Worm (Caenorhabditis elegans): ENCODE results near the gene str-46.

The str-46 gene

ce11 chrV:2857842-2858241, 41.9 kb downstream of the str-46 start, which contains the start of gene srj-55:
TSS of gene srj-55 (minus strand) at chrV:2857942.
- TF ChIP-seq egl-27 (tag; optimal IDR thresholded peaks at IDR 0.05) (no peak), R02D3.7 (tag; optimal IDR thresholded peaks at IDR 0.05) (no peak), nhr-12 (tag; optimal IDR thresholded peaks at IDR 0.05) (no peak), unc-62 (GFP tag; optimal IDR thresholded peaks at IDR 0.05) (no peak), fos-1 (tag; optimal IDR thresholded peaks at IDR 0.05) (no peak), sma-3 (GFP tag; optimal IDR thresholded peaks at IDR 0.05) (no peak), ceh-82 (tag; optimal IDR thresholded peaks at IDR 0.05) (no peak), lin-13 (GFP tag; optimal IDR thresholded peaks at IDR 0.05) (no peak), elt-1 (tag; optimal IDR thresholded peaks at IDR 0.05) (no peak), Y55F3AM.14 (GFP tag; optimal IDR thresholded peaks at IDR 0.05) (no peak), mdl-1 (tag; optimal IDR thresholded peaks at IDR 0.05) (no peak), sem-4 (tag; optimal IDR thresholded peaks at IDR 0.05) (no peak), lin-39 (tag; optimal IDR thresholded peaks at IDR 0.05) (no peak), snpc-4 (tag; optimal IDR thresholded peaks at IDR 0.05) (no peak), nhr-10 (tag; optimal IDR thresholded peaks at IDR 0.05) (no peak)

- TF ChIP-seq sem-4 (tag; optimal IDR thresholded peaks at IDR 0.05) (no peak), mdl-1 (tag; optimal IDR thresholded peaks at IDR 0.05) (no peak), mbf-1 (tag; optimal IDR thresholded peaks at IDR 0.05) (no peak), lsy-2 (tag; optimal IDR thresholded peaks at IDR 0.05) (no peak), unc-39 (tag; optimal IDR thresholded peaks at IDR 0.05) (no peak), ztf-1 (GFP tag; conservative IDR thresholded peaks at IDR 0.05) (no peak), nhr-12 (tag; optimal IDR thresholded peaks at IDR 0.05) (no peak), Y55F3AM.14 (GFP tag; optimal IDR thresholded peaks at IDR 0.05) (no peak), lin-39 (tag; optimal IDR thresholded peaks at IDR 0.05) (no peak), C34F6.9 (tag; optimal IDR thresholded peaks at IDR 0.05) (no peak), ceh-16 (tag; optimal IDR thresholded peaks at IDR 0.05) (no peak), elt-3 (tag; optimal IDR thresholded peaks at IDR 0.05) (no peak), nhr-10 (tag; optimal IDR thresholded peaks at IDR 0.05) (no peak), F13H6.1 (tag; optimal IDR thresholded peaks at IDR 0.05) (no peak), ztf-11 (tag; optimal IDR thresholded peaks at IDR 0.05) (no peak), sma-9 (GFP tag; optimal IDR thresholded peaks at IDR 0.05) (no peak), sma-9 (tag; optimal IDR thresholded peaks at IDR 0.05) (no peak), lin-13 (GFP tag; optimal IDR thresholded peaks at IDR 0.05) (no peak), nhr-129 (tag; optimal IDR thresholded peaks at IDR 0.05) (no peak), elt-1 (tag; optimal IDR thresholded peaks at IDR 0.05) (no peak)
Observed at ce11 chrV:2855473-2855872, 44.3 kb downstream of the str-46 start, which contains the start of gene srj-57. TSS of gene srj-57 (minus strand) at chrV:2855573.

- TF ChIP-seq fos-1 (tag; optimal IDR thresholded peaks at IDR 0.05) (peak; percentile 36), elt-1 (tag; optimal IDR thresholded peaks at IDR 0.05) (no peak), C34F6.9 (tag; optimal IDR thresholded peaks at IDR 0.05) (no peak)
Observed at ce11 chrV:2849071-2849470, 50.7 kb downstream of the str-46 start, which contains the start of gene ugt-53. TSS of gene ugt-53 (plus strand) at chrV:2849343.

Data from whole organism, L2 larva.